Worm (Caenorhabditis elegans): Measurements from ENCODE around the gene D1025.1.

The D1025.1 gene

ce11 chrX:14505578-14506353 is 14.8 kb upstream of the D1025.1 start (continued):
- TF ChIP-seq dve-1 (tag; optimal IDR thresholded peaks at IDR 0.05; ENCODE audit: insufficient read depth), result peak; percentile 82
- no peak; the same call in 1 of the 2 replicates for TF ChIP-seq pha-4 (GFP tag; IDR thresholded peaks at IDR 0.05)
- TF ChIP-seq pha-4 (tag; optimal IDR thresholded peaks at IDR 0.05), result peak; percentile 11
- peak; percentile 31 for TF ChIP-seq cey-2 (tag; optimal IDR thresholded peaks at IDR 0.05; ENCODE audit: borderline replicate concordance, insufficient read depth)
- peak; percentile 92 for TF ChIP-seq nhr-28 (tag; optimal IDR thresholded peaks at IDR 0.05)
- TF ChIP-seq nhr-41 (GFP tag; IDR thresholded peaks at IDR 0.05), result peak; percentile 63; the same call in 1 of the 2 replicates
- TF ChIP-seq mes-2 (tag; optimal IDR thresholded peaks at IDR 0.05; ENCODE audit: poor library complexity, severe bottlenecking), result peak; percentile 56
- TF ChIP-seq sdz-12 (GFP tag; optimal IDR thresholded peaks at IDR 0.05), result no peak
- no peak for TF ChIP-seq ZK546.5 (tag; optimal IDR thresholded peaks at IDR 0.05)
- no peak for TF ChIP-seq lin-29 (GFP tag; IDR thresholded peaks at IDR 0.05)
- no peak for TF ChIP-seq madf-9 (GFP tag; conservative IDR thresholded peaks at IDR 0.05)
- peak; percentile 13 for TF ChIP-seq rbr-2 (tag; optimal IDR thresholded peaks at IDR 0.05)
- no peak for TF ChIP-seq spr-3 (GFP tag; optimal IDR thresholded peaks at IDR 0.05)
- no peak for TF ChIP-seq lin-39 (tag; optimal IDR thresholded peaks at IDR 0.05)
- peak; percentile 41 for TF ChIP-seq pqm-1 (tag; optimal IDR thresholded peaks at IDR 0.05)
- no peak for TF ChIP-seq ceh-44 (GFP tag; IDR thresholded peaks at IDR 0.05)
- peak; percentile 54 for TF ChIP-seq hmg-1.1 (GFP tag; IDR thresholded peaks at IDR 0.05)
- no peak for TF ChIP-seq F10B5.3 (tag; optimal IDR thresholded peaks at IDR 0.05)
- no peak for TF ChIP-seq aly-2 (tag; optimal IDR thresholded peaks at IDR 0.05)
- peak; percentile 88 for TF ChIP-seq dmd-6 (GFP tag; IDR thresholded peaks at IDR 0.05)
- no peak for TF ChIP-seq nhr-237 (tag; optimal IDR thresholded peaks at IDR 0.05)
- no peak for TF ChIP-seq daf-16 (GFP tag; optimal IDR thresholded peaks at IDR 0.05)
- TF ChIP-seq daf-16 (tag; optimal IDR thresholded peaks at IDR 0.05), result peak; percentile 82
- peak in 1 of 2 experiments; percentile 72 for TF ChIP-seq hif-1 (tag; optimal IDR thresholded peaks at IDR 0.05)
- peak; percentile 52 for TF ChIP-seq nhr-102 (tag; optimal IDR thresholded peaks at IDR 0.05)
- TF ChIP-seq lim-7 (GFP tag; IDR thresholded peaks at IDR 0.05), result 0 out of 2 replicates have a peak, but pooled peaks have one; percentile 45
- peak; percentile 60 for TF ChIP-seq nhr-48 (tag; optimal IDR thresholded peaks at IDR 0.05)
- TF ChIP-seq ceh-20 (GFP tag; IDR thresholded peaks at IDR 0.05), result 0 out of 2 replicates have a peak, but pooled peaks have one; percentile 26

ce11 chrX:14507992-14508391 is 12.6 kb upstream of the D1025.1 start:
- TF ChIP-seq ceh-44 (GFP tag; IDR thresholded peaks at IDR 0.05) (no peak), zfp-2 (tag; optimal IDR thresholded peaks at IDR 0.05) (no peak), lir-3 (tag; optimal IDR thresholded peaks at IDR 0.05) (no peak), set-16 (GFP tag; IDR thresholded peaks at IDR 0.05) (0 out of 2 replicates have a peak, but pooled peaks have one; percentile 11), daf-12 (tag; optimal IDR thresholded peaks at IDR 0.05) (no peak), ztf-11 (tag; optimal IDR thresholded peaks at IDR 0.05) (no peak), nhr-10 (tag; optimal IDR thresholded peaks at IDR 0.05) (no peak), nhr-102 (tag; optimal IDR thresholded peaks at IDR 0.05) (no peak), dpl-1 (GFP tag; optimal IDR thresholded peaks at IDR 0.05) (no peak), vab-7 (GFP tag; IDR thresholded peaks at IDR 0.05) (no peak), dmd-6 (GFP tag; IDR thresholded peaks at IDR 0.05) (peak; percentile 59), saeg-2 (GFP tag; IDR thresholded peaks at IDR 0.05) (no peak), dmd-8 (GFP tag; IDR thresholded peaks at IDR 0.05) (no peak), hlh-30 (tag; optimal IDR thresholded peaks at IDR 0.05; ENCODE audit: insufficient read depth) (peak; percentile 37), Y5F2A.4 (GFP tag; optimal IDR thresholded peaks at IDR 0.05) (no peak), ztf-7 (tag; optimal IDR thresholded peaks at IDR 0.05) (no peak), aly-2 (tag; optimal IDR thresholded peaks at IDR 0.05) (no peak), ceh-20 (GFP tag; IDR thresholded peaks at IDR 0.05) (0 out of 2 replicates have a peak, but pooled peaks have one; percentile 28), nhr-48 (tag; optimal IDR thresholded peaks at IDR 0.05) (peak; percentile 38), Y48G9A.11 (GFP tag; IDR thresholded peaks at IDR 0.05) (no peak), ces-1 (GFP tag; optimal IDR thresholded peaks at IDR 0.05) (no peak), egl-43 (GFP tag; IDR thresholded peaks at IDR 0.05) (no peak), nhr-111 (GFP tag; optimal IDR thresholded peaks at IDR 0.05) (no peak), tra-1 (GFP tag; IDR thresholded peaks at IDR 0.05) (0 out of 2 replicates have a peak, but pooled peaks have one; percentile 40), mdl-1 (tag; optimal IDR thresholded peaks at IDR 0.05) (peak in 1 of 2 experiments; percentile 43), gei-8 (GFP tag; optimal IDR thresholded peaks at IDR 0.05) (no peak), nhr-28 (tag; optimal IDR thresholded peaks at IDR 0.05) (peak; percentile 48), lin-39 (tag; optimal IDR thresholded peaks at IDR 0.05) (no peak)

Measured in whole organism, L4 larva.